Worm (Caenorhabditis elegans) whole organism, L3 larva: ENCODE results near the gene C09G5.14.

ENCODE experiments used
- lin-15B ChIP-seq: fragments of 150-350 bp; optimal IDR thresholded peaks from 2 replicates; lab custom pipeline; 2014; ENCODE audit warnings: missing biosample characterization, missing genetic modification characterization
- nhr-11 ChIP-seq: fragments of 150-350 bp; optimal IDR thresholded peaks from 2 replicates; lab custom pipeline; 2014; ENCODE audit warnings: missing biosample characterization, missing genetic modification characterization
- nhr-12 ChIP-seq: fragments of 150-350 bp; optimal IDR thresholded peaks from 2 replicates; lab custom pipeline; 2014; ENCODE audit warnings: missing biosample characterization, missing genetic modification characterization
- nhr-23 ChIP-seq: fragments of 150-350 bp; optimal IDR thresholded peaks from 2 replicates; lab custom pipeline; 2014; ENCODE audit warnings: missing biosample characterization, missing genetic modification reagents, missing genetic modification characterization
- nhr-25 ChIP-seq: sonication (generic microtip); optimal IDR thresholded peaks from 2 replicates; lab custom pipeline; 2017; ENCODE audit warnings: missing biosample characterization, missing genetic modification characterization
- nhr-76 ChIP-seq: fragments of 150-350 bp; sonication (generic microtip); optimal IDR thresholded peaks from 5 replicates; lab custom pipeline; 2014; ENCODE audit warnings: missing biosample characterization, missing genetic modification characterization
- nhr-77 ChIP-seq: fragments of 150-350 bp; optimal IDR thresholded peaks from 2 replicates; lab custom pipeline; 2014; ENCODE audit warnings: missing biosample characterization, missing genetic modification characterization

ce11 chrII:10680130-10680529 is 42.8 kb downstream of the C09G5.14 start:
- TF ChIP-seq lin-15B (no peak), nhr-76 (no peak), nhr-23 (tag; lab: Kevin White, UChicago) (no peak), nhr-11 (tag; lab: Kevin White, UChicago) (no peak), nhr-25 (tag; lab: Kevin White, UChicago) (no peak), nhr-77 (no peak), nhr-12 (tag; lab: Kevin White, UChicago) (no peak)
